Worm (Caenorhabditis elegans) whole organism, mixed stage, embryonic: ENCODE data around the gene C16D9.5.

Source experiments
- flh-1 ChIP-seq: fragments of 200-800 bp; sonication (Bioruptor generic); optimal IDR thresholded peaks from 2 replicates; lab custom pipeline; 2018; ENCODE audit warnings: mild to moderate bottlenecking, missing genetic modification characterization, moderate library complexity, missing compliant biosample characterization
- unc-39 ChIP-seq: fragments of 150-350 bp; optimal IDR thresholded peaks from 2 replicates; lab custom pipeline; 2014; ENCODE audit warnings: missing biosample characterization, missing genetic modification characterization

ce11 chrV:8252532-8252931 is 7.2 kb upstream of the C16D9.5 start:
- no peak for TF ChIP-seq unc-39
- TF ChIP-seq flh-1 = no peak
